Fruit fly (Drosophila melanogaster): Measurements from ENCODE around the gene Gbeta5.
A peak's percentile ranks its signal among the peaks of the same experiment; 100 is the strongest.

Gene Gbeta5

DNA sequence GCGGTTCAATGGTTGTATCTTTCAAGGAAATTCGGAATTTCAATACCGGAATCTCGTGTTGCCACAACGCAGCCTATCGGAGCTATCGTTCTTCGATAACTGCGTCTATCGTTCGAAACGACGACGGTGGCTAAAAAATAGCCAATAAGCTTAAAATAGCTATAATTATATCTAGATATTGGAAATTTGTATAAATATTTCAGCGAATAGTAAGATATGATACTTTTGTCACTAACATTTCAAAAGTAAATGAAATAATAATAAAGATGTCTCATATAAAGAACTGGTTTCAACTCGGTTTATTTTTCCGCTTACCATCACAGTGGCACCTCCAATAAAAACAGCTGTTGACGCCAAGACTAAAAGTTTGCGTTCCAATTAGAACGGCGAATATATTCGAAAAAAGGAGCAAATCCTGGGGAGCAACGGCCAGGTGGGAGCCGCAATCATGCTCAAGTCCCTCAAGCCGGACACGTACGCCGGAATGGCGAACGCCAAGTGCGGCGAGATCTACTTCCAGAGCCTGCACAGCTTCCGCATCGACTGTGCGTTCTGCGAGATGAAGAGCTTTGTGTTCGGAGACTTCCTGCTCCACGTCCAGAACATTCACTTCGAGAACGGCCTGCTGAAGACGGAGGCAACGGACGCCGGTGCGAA is 6.4 kb downstream of the Gbeta5 start, which contains the start of the genes alpha-PheRS and CG2129:
Gene alpha-PheRS (minus strand): TSS at position 102 of the 657 bp plus-strand sequence.
Gene CG2129 (plus strand): TSS at position 339 of the 657 bp plus-strand sequence.
- TF ChIP-seq CG18262 (tag; optimal IDR thresholded peaks at IDR 0.05) (no peak), CG13775 (GFP tag; optimal IDR thresholded peaks at IDR 0.05) (peak; percentile 17), en (GFP tag; optimal IDR thresholded peaks at IDR 0.05) (no peak), CG13424 (tag; optimal IDR thresholded peaks at IDR 0.05) (peak; percentile 60), fru (optimal IDR thresholded peaks at IDR 0.05) (no peak), CG14014 (GFP tag; IDR thresholded peaks at IDR 0.05) (0 out of 2 replicates have a peak, but pooled peaks have one; percentile 18), CG11247 (GFP tag; IDR thresholded peaks at IDR 0.05) (no peak), crol (GFP tag; IDR thresholded peaks at IDR 0.05) (no peak), CG30020 (tag; optimal IDR thresholded peaks at IDR 0.05) (peak; percentile 15), CG32772 (GFP tag; IDR thresholded peaks at IDR 0.05) (no peak), Doc3 (GFP tag; IDR thresholded peaks at IDR 0.05; ENCODE audit: partially characterized antibody) (no peak), Opbp (GFP tag; IDR thresholded peaks at IDR 0.05; ENCODE audit: partially characterized antibody) (no peak), CG7745 (tag; optimal IDR thresholded peaks at IDR 0.05) (no peak), CG7987 (GFP tag; optimal IDR thresholded peaks at IDR 0.05) (no peak), ftz-f1 (GFP tag; optimal IDR thresholded peaks at IDR 0.05) (no peak), Dp (GFP tag; optimal IDR thresholded peaks at IDR 0.05) (peak; percentile 18), CG31365 (tag; optimal IDR thresholded peaks at IDR 0.05) (no peak), CG16813 (GFP tag; IDR thresholded peaks at IDR 0.05; ENCODE audit: partially characterized antibody) (0 out of 3 replicates have a peak, but pooled peaks have one; percentile 33), stc (GFP tag; IDR thresholded peaks at IDR 0.05) (no peak), CG15601 (tag; optimal IDR thresholded peaks at IDR 0.05) (peak; percentile 9), BEAF-32 (GFP tag; optimal IDR thresholded peaks at IDR 0.05) (peak; percentile 47), CG34224 (GFP tag; IDR thresholded peaks at IDR 0.05; ENCODE audit: partially characterized antibody) (peak; percentile 32; the same call in 1 of the 3 replicates), CG17829 (tag; optimal IDR thresholded peaks at IDR 0.05) (peak; percentile 29), Poxn (GFP tag; IDR thresholded peaks at IDR 0.05) (no peak), CG34422 (GFP tag; IDR thresholded peaks at IDR 0.05) (no peak), Stat92E (GFP tag; optimal IDR thresholded peaks at IDR 0.05) (peak in 1 of 3 experiments; percentile 61), chn (GFP tag; optimal IDR thresholded peaks at IDR 0.05) (no peak), tup (GFP tag; optimal IDR thresholded peaks at IDR 0.05) (no peak), CG12236 (GFP tag; optimal IDR thresholded peaks at IDR 0.05) (no peak), D19B (GFP tag; optimal IDR thresholded peaks at IDR 0.05) (no peak), Hand (GFP tag; optimal IDR thresholded peaks at IDR 0.05) (no peak), CG13287 (GFP tag; IDR thresholded peaks at IDR 0.05; ENCODE audit: partially characterized antibody) (peak; percentile 53; the same call in 1 of the 2 replicates), ems (GFP tag; optimal IDR thresholded peaks at IDR 0.05) (no peak), CG9797 (GFP tag; optimal IDR thresholded peaks at IDR 0.05) (peak; percentile 17), CG12942 (GFP tag; optimal IDR thresholded peaks at IDR 0.05) (no peak), pb (GFP tag; optimal IDR thresholded peaks at IDR 0.05) (no peak), Hr39 (optimal IDR thresholded peaks at IDR 0.05) (no peak), CG10431 (GFP tag; optimal IDR thresholded peaks at IDR 0.05) (no peak), CG17359 (tag; optimal IDR thresholded peaks at IDR 0.05) (no peak), sob (GFP tag; IDR thresholded peaks at IDR 0.05) (0 out of 2 replicates have a peak, but pooled peaks have one; percentile 24), CG2129 (GFP tag; IDR thresholded peaks at IDR 0.05; ENCODE audit: partially characterized antibody) (no peak), gcm (GFP tag; optimal IDR thresholded peaks at IDR 0.05) (no peak), exex (tag; optimal IDR thresholded peaks at IDR 0.05) (no peak), CG1529 (GFP tag; optimal IDR thresholded peaks at IDR 0.05) (no peak), ci (GFP tag; IDR thresholded peaks at IDR 0.05) (no peak), CG10462 (GFP tag; optimal IDR thresholded peaks at IDR 0.05) (no peak), gce (GFP tag; IDR thresholded peaks at IDR 0.05) (no peak), Lim3 (GFP tag; IDR thresholded peaks at IDR 0.05) (no peak), chm (GFP tag; IDR thresholded peaks at IDR 0.05) (no peak), slbo (GFP tag; IDR thresholded peaks at IDR 0.05) (peak; percentile 37)

Data from whole organism, embryonic.